Worm (Caenorhabditis elegans) whole organism, dauer: ENCODE results near the gene sre-50.
"Not testable (repeated sequence)": the region's sequence is repeated elsewhere in the genome, so short reads cannot be mapped to it uniquely, and the experiment has no call there.

Source experiments
- unc-62 ChIP-seq: sonication (generic microtip); optimal IDR thresholded peaks from 2 replicates; lab custom pipeline; 2017; ENCODE audit warnings: missing biosample characterization, missing genetic modification reagents, missing genetic modification characterization

Gene sre-50

ce11 chrII:12284045-12284444, 19.3 kb upstream of the sre-50 start:
- TF ChIP-seq unc-62 (GFP tag; lab: Kevin White, UChicago), result no peak

- no peak for TF ChIP-seq unc-62 (GFP tag; lab: Kevin White, UChicago)
These were observed 14.2 kb upstream of the sre-50 start, which contains the start of gene Y57A10A.31 for ce11 chrII:12289085-12289484. Gene Y57A10A.31 (plus strand): TSS chrII:12289385.

- no peak for TF ChIP-seq unc-62 (GFP tag; lab: Kevin White, UChicago)
These were observed 6.7 kb upstream of the sre-50 start for ce11 chrII:12296591-12296990.

- TF ChIP-seq unc-62 (GFP tag; lab: Kevin White, UChicago), result no peak
These were observed 2.6 kb upstream of the sre-50 start for ce11 chrII:12300680-12301079.

ce11 chrII:12301233-12301632, 2.1 kb upstream of the sre-50 start:
- no peak for TF ChIP-seq unc-62 (GFP tag; lab: Kevin White, UChicago)

ce11 chrII:12302354-12302753, 971 bp upstream of the sre-50 start, which contains the start of gene C50E10.1:
Gene C50E10.1 (minus strand): TSS chrII:12302454.
- TF ChIP-seq unc-62 (GFP tag; lab: Kevin White, UChicago), result no peak

- no peak for TF ChIP-seq unc-62 (GFP tag; lab: Kevin White, UChicago)
These were observed 6.3 kb downstream of the sre-50 start, which contains the start of gene C50E10.2 for ce11 chrII:12309614-12310013. Gene C50E10.2 (minus strand): TSS chrII:12309714.

ce11 chrII:12311560-12311959, 8.2 kb downstream of the sre-50 start, which contains the start of gene sre-51:
Gene sre-51 (plus strand): TSS chrII:12311860.
- TF ChIP-seq unc-62 (GFP tag; lab: Kevin White, UChicago), result no peak

- TF ChIP-seq unc-62 (GFP tag; lab: Kevin White, UChicago), result not testable (repeated sequence)
These were observed 15.2 kb downstream of the sre-50 start, which contains the start of gene sre-49 for ce11 chrII:12318541-12318940. Gene sre-49 (plus strand): TSS chrII:12318841.

- TF ChIP-seq unc-62 (GFP tag; lab: Kevin White, UChicago), result no peak
These were observed 20.0 kb downstream of the sre-50 start, which contains the start of gene sre-53 for ce11 chrII:12323305-12323704. Gene sre-53 (minus strand): TSS chrII:12323405.

- TF ChIP-seq unc-62 (GFP tag; lab: Kevin White, UChicago), result no peak
These were observed 20.8 kb downstream of the sre-50 start, which contains the start of gene sre-56 for ce11 chrII:12324159-12324558. Gene sre-56 (plus strand): TSS chrII:12324459.

ce11 chrII:12328994-12329393, 25.7 kb downstream of the sre-50 start, which contains the start of gene sre-55:
Gene sre-55 (plus strand): TSS chrII:12329294.
- no peak for TF ChIP-seq unc-62 (GFP tag; lab: Kevin White, UChicago)

ce11 chrII:12332624-12333023, 29.3 kb downstream of the sre-50 start, which contains the start of gene sre-54:
Gene sre-54 (plus strand): TSS chrII:12332924.
- TF ChIP-seq unc-62 (GFP tag; lab: Kevin White, UChicago), result no peak

ce11 chrII:12335430-12335829, 32.1 kb downstream of the sre-50 start, which contains the start of gene sre-52:
Gene sre-52 (plus strand): TSS chrII:12335730.
- no peak for TF ChIP-seq unc-62 (GFP tag; lab: Kevin White, UChicago)

- TF ChIP-seq unc-62 (GFP tag; lab: Kevin White, UChicago), result no peak
These were observed 35.8 kb downstream of the sre-50 start for ce11 chrII:12339152-12339551.

- TF ChIP-seq unc-62 (GFP tag; lab: Kevin White, UChicago), result no peak
These were observed 36.3 kb downstream of the sre-50 start, which contains the start of gene sop-2 for ce11 chrII:12339644-12340043. Gene sop-2 (plus strand): TSS chrII:12339944.

ce11 chrII:12341566-12342223, 38.4 kb downstream of the sre-50 start:
- TF ChIP-seq unc-62 (GFP tag; lab: Kevin White, UChicago), result no peak
